Worm (Caenorhabditis elegans) whole organism, early embryonic: ENCODE results near the gene C43H6.12.

Experiments
- F13C5.2 ChIP-seq: sonication (generic microtip); optimal IDR thresholded peaks from 2 replicates; lab custom pipeline; 2017; ENCODE audit warnings: mild to moderate bottlenecking, missing genetic modification characterization, inconsistent platforms, missing compliant biosample characterization
- ama-1 ChIP-seq: fragments of 150-350 bp; optimal IDR thresholded peaks from 2 replicates; lab custom pipeline; 2014
- hmbx-1 ChIP-seq: sonication (generic microtip); optimal IDR thresholded peaks from 2 replicates; lab custom pipeline; 2016; ENCODE audit warnings: mild to moderate bottlenecking, missing genetic modification characterization, missing compliant biosample characterization
- tbx-11 ChIP-seq: fragments of 200-800 bp; sonication (Bioruptor generic); IDR thresholded peaks from 2 replicates; pipeline ENCODE4 v1.3.6; 2022; ENCODE audit warnings: missing genetic modification characterization, missing compliant biosample characterization
- tbx-37 ChIP-seq: fragments of 200-800 bp; sonication (Bioruptor generic); conservative IDR thresholded peaks from 2 replicates; pipeline ENCODE4 v1.3.6; 2022; ENCODE audit warnings: missing genetic modification reagents, missing genetic modification characterization, missing compliant biosample characterization
- tra-4 ChIP-seq: sonication (generic microtip); optimal IDR thresholded peaks from 2 replicates; lab custom pipeline; 2017; ENCODE audit warnings: missing genetic modification characterization, missing compliant biosample characterization

DNA sequence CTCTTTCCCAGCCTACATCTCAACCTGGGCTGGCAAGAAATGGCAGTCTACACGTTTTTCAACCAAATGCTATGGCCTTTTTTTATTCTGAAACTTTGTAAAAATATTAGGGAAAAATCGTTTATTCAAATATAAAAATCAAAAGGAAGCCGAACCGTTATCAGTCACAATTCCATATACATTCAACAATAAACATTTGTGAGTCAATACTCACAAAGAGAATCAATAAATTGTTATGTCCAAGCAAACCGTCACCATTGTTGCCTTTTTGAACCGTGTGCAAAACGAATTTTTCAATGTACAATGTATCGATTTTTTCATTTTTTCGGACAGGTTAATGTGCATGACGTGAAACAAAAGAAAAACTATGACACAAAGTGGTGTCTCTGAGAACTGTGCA lies 40.3 kb upstream of the C43H6.12 start:
- TF ChIP-seq tbx-37 (GFP tag; lab: Robert Waterston, UW): no peak
- TF ChIP-seq hmbx-1 (tag; lab: Kevin White, UChicago): no peak
- no peak for TF ChIP-seq ama-1 (lab: Kevin White, UChicago)
- no peak for TF ChIP-seq tra-4 (tag; lab: Kevin White, UChicago)
- TF ChIP-seq tbx-11 (GFP tag; lab: Robert Waterston, UW): no peak
- no peak for TF ChIP-seq F13C5.2 (tag; lab: Kevin White, UChicago)
